Worm (Caenorhabditis elegans) whole organism, L4/young adult: Measurements from ENCODE around the gene T09B9.1.

Source experiments
- W03F9.2 ChIP-seq: fragments of 150-350 bp; optimal IDR thresholded peaks from 2 replicates; lab custom pipeline; 2014; ENCODE audit warnings: missing biosample characterization, missing genetic modification characterization
- dao-5 ChIP-seq: sonication (generic microtip); optimal IDR thresholded peaks from 2 replicates; lab custom pipeline; 2016; ENCODE audit warnings: missing genotype, missing genetic modification characterization, moderate library complexity, missing compliant biosample characterization
- him-1 ChIP-seq: sonication (generic microtip); optimal IDR thresholded peaks from 2 replicates; lab custom pipeline; 2016; ENCODE audit warnings: missing genotype, missing genetic modification reagents, missing genetic modification characterization, missing compliant biosample characterization

- no peak for TF ChIP-seq dao-5 (tag; lab: Kevin White, UChicago)
- TF ChIP-seq W03F9.2: no peak
- TF ChIP-seq him-1 (tag; lab: Kevin White, UChicago): no peak
Observed at ce11 chrX:9742058-9742457, 15.0 kb upstream of the T09B9.1 start.
